Worm (Caenorhabditis elegans): ENCODE results near the gene F21D12.3.

F21D12.3 gene

DNA sequence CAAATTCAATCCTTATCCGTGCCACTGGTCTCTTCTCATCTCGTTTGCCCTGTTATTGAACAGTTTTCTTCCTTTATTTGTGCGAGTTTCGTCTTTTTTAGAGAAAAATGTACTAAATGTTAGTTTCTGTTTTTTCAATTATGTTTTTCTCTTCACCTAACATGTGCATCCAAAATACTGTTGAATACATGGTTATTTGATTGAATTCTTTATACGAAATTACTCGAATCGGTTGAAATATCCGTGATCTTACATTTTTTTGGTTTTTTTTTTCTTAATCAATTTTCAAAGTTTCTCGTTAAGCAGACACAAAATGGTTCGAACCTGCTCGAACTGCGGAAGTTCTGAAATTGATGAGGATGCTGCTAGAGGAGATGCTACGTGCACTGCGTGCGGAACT is 18.3 kb downstream of the F21D12.3 start, which contains the start of gene brf-1:
TSS of gene brf-1 (plus strand) at position 301 of the 400 bp plus-strand sequence.
- TF ChIP-seq jun-1 (tag; optimal IDR thresholded peaks at IDR 0.05) = no peak
- no peak for TF ChIP-seq ztf-4 (tag; optimal IDR thresholded peaks at IDR 0.05)
- no peak for TF ChIP-seq nhr-43 (tag; optimal IDR thresholded peaks at IDR 0.05; ENCODE audit: poor library complexity, severe bottlenecking)
- TF ChIP-seq lin-39 (tag; optimal IDR thresholded peaks at IDR 0.05) = no peak
- TF ChIP-seq aly-2 (tag; optimal IDR thresholded peaks at IDR 0.05) = no peak
- no peak for TF ChIP-seq ZK546.5 (tag; optimal IDR thresholded peaks at IDR 0.05)
- no peak for TF ChIP-seq nhr-77 (tag; optimal IDR thresholded peaks at IDR 0.05)
- TF ChIP-seq egl-27 (tag; optimal IDR thresholded peaks at IDR 0.05) = no peak
- no peak for TF ChIP-seq nhr-67 (tag; optimal IDR thresholded peaks at IDR 0.05)
- no peak for TF ChIP-seq elt-3 (tag; optimal IDR thresholded peaks at IDR 0.05)
- no peak for TF ChIP-seq elt-1 (tag; optimal IDR thresholded peaks at IDR 0.05)
- TF ChIP-seq pqm-1 (tag; optimal IDR thresholded peaks at IDR 0.05) = no peak
- TF ChIP-seq fkh-2 (tag; optimal IDR thresholded peaks at IDR 0.05) = no peak

DNA sequence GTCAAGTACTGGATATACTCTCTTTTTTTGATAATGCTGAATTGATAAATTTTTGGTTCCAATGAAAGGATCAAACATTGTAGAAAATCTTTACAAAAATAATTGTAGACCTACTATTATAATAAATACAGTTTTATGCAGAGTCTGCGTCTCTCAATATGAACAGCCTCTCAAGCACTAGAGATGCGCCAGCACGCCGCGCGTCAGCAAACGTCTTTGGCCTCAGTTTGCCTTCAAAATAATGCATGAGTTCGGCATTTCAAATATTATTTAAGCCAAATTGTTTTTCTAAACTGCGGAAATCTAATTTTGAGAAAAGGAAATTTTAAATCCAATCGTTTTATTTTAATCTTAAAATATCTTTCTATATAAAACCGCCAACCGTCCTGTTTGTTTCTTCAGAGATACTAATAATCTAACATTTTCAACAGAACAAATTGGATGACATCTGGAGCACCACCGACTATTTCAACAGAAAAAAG is 22.1 kb downstream of the F21D12.3 start, which contains the start of gene cul-4:
TSS of gene cul-4 (plus strand) at position 432 of the 482 bp plus-strand sequence.
- peak; percentile 69 for TF ChIP-seq nhr-25 (tag; optimal IDR thresholded peaks at IDR 0.05)
- peak; percentile 47 for TF ChIP-seq elt-2 (tag; optimal IDR thresholded peaks at IDR 0.05)
- peak; percentile 53 for TF ChIP-seq R02D3.7 (tag; optimal IDR thresholded peaks at IDR 0.05)
- TF ChIP-seq lsy-12 (tag; optimal IDR thresholded peaks at IDR 0.05) = peak; percentile 25
- no peak for TF ChIP-seq mml-1 (tag; optimal IDR thresholded peaks at IDR 0.05)
- peak; percentile 83 for TF ChIP-seq snpc-4 (tag; optimal IDR thresholded peaks at IDR 0.05)
- no peak for TF ChIP-seq nhr-67 (tag; optimal IDR thresholded peaks at IDR 0.05)
- no peak for TF ChIP-seq ceh-9 (tag; optimal IDR thresholded peaks at IDR 0.05)
- TF ChIP-seq jun-1 (tag; optimal IDR thresholded peaks at IDR 0.05) = peak; percentile 31
- TF ChIP-seq skn-1 (tag; optimal IDR thresholded peaks at IDR 0.05) = no peak
- TF ChIP-seq unc-39 (tag; optimal IDR thresholded peaks at IDR 0.05) = no peak
- peak; percentile 29 for TF ChIP-seq ceh-82 (tag; optimal IDR thresholded peaks at IDR 0.05)
- no peak for TF ChIP-seq tbx-2 (tag; optimal IDR thresholded peaks at IDR 0.05)
- no peak for TF ChIP-seq nhr-23 (tag; optimal IDR thresholded peaks at IDR 0.05)
- peak; percentile 47 for TF ChIP-seq lin-15B (tag; optimal IDR thresholded peaks at IDR 0.05)
- no peak for TF ChIP-seq egl-27 (tag; optimal IDR thresholded peaks at IDR 0.05)
- TF ChIP-seq nhr-43 (tag; optimal IDR thresholded peaks at IDR 0.05; ENCODE audit: poor library complexity, severe bottlenecking) = peak; percentile 75
- TF ChIP-seq nhr-12 (tag; optimal IDR thresholded peaks at IDR 0.05) = no peak

DNA sequence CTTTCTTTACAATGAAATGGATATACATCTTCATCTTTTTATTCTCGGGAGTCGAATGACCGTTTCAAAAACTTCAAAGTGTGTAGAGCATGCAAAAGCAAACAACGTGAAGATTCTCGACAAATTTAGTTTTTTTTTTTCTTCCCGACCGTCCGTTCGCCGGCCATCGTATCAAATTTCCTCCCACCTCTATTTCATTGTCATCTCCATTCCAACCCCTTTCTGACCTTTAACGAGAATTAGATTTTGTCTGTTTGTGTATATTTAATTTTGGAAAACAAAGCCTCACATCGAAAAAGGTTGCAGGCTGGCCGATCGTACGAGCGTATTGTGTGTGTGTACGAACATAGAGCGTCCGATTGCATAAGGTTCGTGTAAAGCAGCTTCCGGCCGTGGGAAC is 24.8 kb downstream of the F21D12.3 start, which contains the start of gene C30G12.1:
TSS of gene C30G12.1 (plus strand) at position 301 of the 400 bp plus-strand sequence.
- no peak for TF ChIP-seq elt-3 (tag; optimal IDR thresholded peaks at IDR 0.05)
- TF ChIP-seq nhr-237 (tag; optimal IDR thresholded peaks at IDR 0.05) = no peak
- no peak for TF ChIP-seq nhr-76 (tag; optimal IDR thresholded peaks at IDR 0.05)
- TF ChIP-seq aly-2 (tag; optimal IDR thresholded peaks at IDR 0.05) = no peak
- TF ChIP-seq nhr-25 (tag; optimal IDR thresholded peaks at IDR 0.05) = no peak
- TF ChIP-seq elt-2 (tag; optimal IDR thresholded peaks at IDR 0.05) = no peak
- no peak for TF ChIP-seq mml-1 (tag; optimal IDR thresholded peaks at IDR 0.05)
- no peak for TF ChIP-seq fos-1 (tag; optimal IDR thresholded peaks at IDR 0.05)

DNA sequence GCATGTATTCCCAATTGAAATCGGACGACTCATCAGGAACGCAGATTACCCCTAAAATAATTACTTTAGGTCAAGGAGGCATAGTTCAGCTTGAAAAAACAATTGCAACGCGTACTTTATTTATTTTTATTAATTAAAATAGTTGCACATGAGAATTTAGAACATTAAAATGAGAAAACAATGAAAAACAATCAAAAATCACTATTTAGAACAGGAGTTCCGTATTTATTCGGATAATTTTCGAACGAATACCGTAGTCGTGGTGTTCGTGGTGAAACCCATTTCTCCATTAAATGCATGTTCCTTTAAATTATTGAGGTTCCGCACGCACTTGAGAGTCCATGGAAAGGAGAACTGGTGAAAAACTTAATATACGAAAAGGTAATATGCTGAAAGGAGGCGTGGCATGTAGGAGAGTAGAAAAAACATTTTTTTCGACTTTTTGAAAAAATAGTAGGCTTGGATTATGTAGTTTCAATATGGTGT is 25.6 kb downstream of the F21D12.3 start, which contains the start of gene puf-8:
TSS of gene puf-8 (minus strand) at position 51 of the 486 bp plus-strand sequence.
- TF ChIP-seq fkh-10 (GFP tag; optimal IDR thresholded peaks at IDR 0.05) = no peak
- TF ChIP-seq daf-12 (tag; optimal IDR thresholded peaks at IDR 0.05) = no peak
- TF ChIP-seq fos-1 (tag; optimal IDR thresholded peaks at IDR 0.05) = no peak
- no peak for TF ChIP-seq ceh-9 (tag; optimal IDR thresholded peaks at IDR 0.05)
- no peak for TF ChIP-seq nhr-76 (tag; optimal IDR thresholded peaks at IDR 0.05)
- TF ChIP-seq fkh-2 (tag; optimal IDR thresholded peaks at IDR 0.05) = no peak
- no peak for TF ChIP-seq mdl-1 (tag; optimal IDR thresholded peaks at IDR 0.05)
- TF ChIP-seq egl-5 (tag; optimal IDR thresholded peaks at IDR 0.05) = no peak
- TF ChIP-seq tbx-2 (tag; optimal IDR thresholded peaks at IDR 0.05) = no peak
- no peak for TF ChIP-seq unc-62 (GFP tag; optimal IDR thresholded peaks at IDR 0.05)
- no peak for TF ChIP-seq lin-15B (tag; optimal IDR thresholded peaks at IDR 0.05)
- TF ChIP-seq zag-1 (tag; optimal IDR thresholded peaks at IDR 0.05) = no peak
- TF ChIP-seq lin-39 (tag; optimal IDR thresholded peaks at IDR 0.05) = no peak
- TF ChIP-seq nhr-23 (tag; optimal IDR thresholded peaks at IDR 0.05) = no peak
- TF ChIP-seq nhr-28 (tag; optimal IDR thresholded peaks at IDR 0.05) = no peak
- TF ChIP-seq ZK546.5 (tag; optimal IDR thresholded peaks at IDR 0.05) = no peak
